Fruit fly (Drosophila melanogaster): ENCODE measurements around the gene Hel89B.

The Hel89B gene

dm6 chr3R:16011698-16012332 is 38.7 kb downstream of the Hel89B start (continued):
- TF ChIP-seq Trl (optimal IDR thresholded peaks at IDR 0.05), result no peak
- TF ChIP-seq Trl (GFP tag; optimal IDR thresholded peaks at IDR 0.05), result no peak
- TF ChIP-seq CG7372 (GFP tag; IDR thresholded peaks at IDR 0.05), result no peak
- 0 out of 2 replicates have a peak, but pooled peaks have one; percentile 5 for TF ChIP-seq Rfx (GFP tag; IDR thresholded peaks at IDR 0.05)
- no peak for TF ChIP-seq sc (optimal IDR thresholded peaks at IDR 0.05)
- no peak for TF ChIP-seq sc (GFP tag; optimal IDR thresholded peaks at IDR 0.05)
- TF ChIP-seq Asciz (GFP tag; optimal IDR thresholded peaks at IDR 0.05), result peak; percentile 51
- no peak for TF ChIP-seq CG3995 (GFP tag; optimal IDR thresholded peaks at IDR 0.05)
- TF ChIP-seq danr (GFP tag; IDR thresholded peaks at IDR 0.05), result no peak
- no peak for TF ChIP-seq CG15696 (tag; optimal IDR thresholded peaks at IDR 0.05)
- TF ChIP-seq nerfin-1 (tag; optimal IDR thresholded peaks at IDR 0.05), result peak; percentile 25
- TF ChIP-seq fd96Cb (tag; optimal IDR thresholded peaks at IDR 0.05), result no peak
- no peak for TF ChIP-seq Fer2 (tag; optimal IDR thresholded peaks at IDR 0.05)
- no peak for TF ChIP-seq caup (GFP tag; optimal IDR thresholded peaks at IDR 0.05; ENCODE audit: severe bottlenecking)
- no peak for TF ChIP-seq Drgx (GFP tag; IDR thresholded peaks at IDR 0.05)
- TF ChIP-seq CG8765 (GFP tag; IDR thresholded peaks at IDR 0.05), result no peak
- TF ChIP-seq BtbVII (GFP tag; optimal IDR thresholded peaks at IDR 0.05), result peak; percentile 46
- no peak for TF ChIP-seq CG11093 (GFP tag; IDR thresholded peaks at IDR 0.05)
- TF ChIP-seq unpg (GFP tag; optimal IDR thresholded peaks at IDR 0.05), result peak; percentile 11
- no peak for TF ChIP-seq pnt (GFP tag; optimal IDR thresholded peaks at IDR 0.05)
- TF ChIP-seq CG30020 (tag; optimal IDR thresholded peaks at IDR 0.05), result no peak
- peak; percentile 38 for TF ChIP-seq odd (GFP tag; optimal IDR thresholded peaks at IDR 0.05)
- no peak for TF ChIP-seq CG18599 (GFP tag; optimal IDR thresholded peaks at IDR 0.05)
- no peak for TF ChIP-seq CG14014 (GFP tag; IDR thresholded peaks at IDR 0.05)
- no peak for TF ChIP-seq CG10959 (GFP tag; IDR thresholded peaks at IDR 0.05)
- peak; percentile 70; the same call in 1 of the 2 replicates for TF ChIP-seq Adf1 (GFP tag; IDR thresholded peaks at IDR 0.05)
- TF ChIP-seq exex (tag; optimal IDR thresholded peaks at IDR 0.05), result peak; percentile 80
- TF ChIP-seq ftz-f1 (GFP tag; optimal IDR thresholded peaks at IDR 0.05), result no peak
- no peak for TF ChIP-seq tup (GFP tag; optimal IDR thresholded peaks at IDR 0.05)
- TF ChIP-seq hkb (optimal IDR thresholded peaks at IDR 0.05), result no peak
- TF ChIP-seq hkb (GFP tag; IDR thresholded peaks at IDR 0.05), result no peak
- peak; percentile 52 for TF ChIP-seq CG5180 (GFP tag; optimal IDR thresholded peaks at IDR 0.05)
- no peak for TF ChIP-seq trh (GFP tag; optimal IDR thresholded peaks at IDR 0.05)
- TF ChIP-seq BEAF-32 (GFP tag; optimal IDR thresholded peaks at IDR 0.05), result no peak
- no peak for TF ChIP-seq nmo (GFP tag; optimal IDR thresholded peaks at IDR 0.05)
- TF ChIP-seq slp2 (GFP tag; optimal IDR thresholded peaks at IDR 0.05), result no peak
- no peak for TF ChIP-seq CG9932 (GFP tag; IDR thresholded peaks at IDR 0.05)
- TF ChIP-seq Dek (tag; optimal IDR thresholded peaks at IDR 0.05), result no peak
- TF ChIP-seq cwo (GFP tag; optimal IDR thresholded peaks at IDR 0.05), result peak; percentile 46
- no peak for TF ChIP-seq Sry-δ (GFP tag; optimal IDR thresholded peaks at IDR 0.05)
- no peak for TF ChIP-seq Dp (GFP tag; optimal IDR thresholded peaks at IDR 0.05)
- no peak for TF ChIP-seq fd3F (GFP tag; optimal IDR thresholded peaks at IDR 0.05)
- no peak for TF ChIP-seq croc (GFP tag; conservative IDR thresholded peaks at IDR 0.05)
- no peak for TF ChIP-seq HLH54F (GFP tag; optimal IDR thresholded peaks at IDR 0.05)
- peak; percentile 64 for TF ChIP-seq Med (GFP tag)
- no peak for TF ChIP-seq ewg (GFP tag; optimal IDR thresholded peaks at IDR 0.05)
- TF ChIP-seq CG10267 (tag; optimal IDR thresholded peaks at IDR 0.05), result no peak
- TF ChIP-seq Oaz (GFP tag; IDR thresholded peaks at IDR 0.05), result no peak; the same call in 1 of the 2 replicates
- no peak for TF ChIP-seq CG2889 (GFP tag; IDR thresholded peaks at IDR 0.05)
- no peak for TF ChIP-seq emc (GFP tag; optimal IDR thresholded peaks at IDR 0.05)
- no peak for TF ChIP-seq CG11695 (GFP tag; IDR thresholded peaks at IDR 0.05)
